Worm (Caenorhabditis elegans): Measurements from ENCODE around the gene pro-1.

DNA sequence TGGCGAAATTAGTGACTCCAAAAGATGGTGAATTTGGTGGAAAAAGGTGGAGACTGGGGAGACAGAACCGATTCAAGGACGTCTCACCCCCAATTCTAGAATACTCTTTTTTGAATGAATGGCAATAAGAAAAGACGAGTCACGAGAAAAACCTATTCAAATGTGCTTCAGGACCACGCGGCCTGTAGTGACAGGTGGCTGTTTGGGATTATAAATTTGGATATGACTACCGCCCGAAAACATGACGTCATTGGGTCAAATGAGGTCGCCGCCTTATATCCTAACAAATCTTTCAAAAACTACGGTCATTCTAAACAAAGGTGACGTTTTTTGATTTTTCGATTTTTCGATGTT lies 12.2 kb upstream of the pro-1 start:
- TF ChIP-seq him-1 (tag; optimal IDR thresholded peaks at IDR 0.05) (no peak), dao-5 (tag; optimal IDR thresholded peaks at IDR 0.05) (no peak)
